Worm (Caenorhabditis elegans) whole organism, midembryonic: ENCODE data around the gene K09D9.14.

Experiments
- T22C8.4 ChIP-seq: fragments of 200-800 bp; sonication (Bioruptor generic); IDR thresholded peaks from 2 replicates; pipeline ENCODE4 v1.3.6; 2022; ENCODE audit warnings: missing genetic modification characterization, missing compliant biosample characterization
- cog-1 ChIP-seq: sonication (generic microtip); optimal IDR thresholded peaks from 2 replicates; lab custom pipeline; 2016; ENCODE audit warnings: missing genetic modification characterization, missing compliant biosample characterization
- flt-1 ChIP-seq: fragments of 200-800 bp; sonication (Bioruptor generic); IDR thresholded peaks from 2 replicates; pipeline ENCODE4 v1.3.6; 2022; ENCODE audit warnings: missing genetic modification characterization, missing compliant biosample characterization
- klf-2 ChIP-seq: fragments of 200-800 bp; sonication (Bioruptor generic); conservative IDR thresholded peaks from 2 replicates; pipeline ENCODE4 v1.3.6; 2022; ENCODE audit warnings: missing genetic modification reagents, missing genetic modification characterization, missing compliant biosample characterization
- med-1 ChIP-seq: sonication (generic microtip); optimal IDR thresholded peaks from 2 replicates; lab custom pipeline; 2017; ENCODE audit warnings: missing genetic modification characterization, mild to moderate bottlenecking, missing compliant biosample characterization, antibody characterized with exemption, missing genetic modification reagents; ENCODE audit not compliant: insufficient read depth
- ref-1 ChIP-seq: fragments of 200-800 bp; sonication (Bioruptor generic); conservative IDR thresholded peaks from 2 replicates; pipeline ENCODE4 v1.3.6; 2022; ENCODE audit warnings: missing genetic modification reagents, missing genetic modification characterization, missing compliant biosample characterization
- tab-1 ChIP-seq: fragments of 200-800 bp; sonication (Bioruptor generic); IDR thresholded peaks from 2 replicates; pipeline ENCODE4 v1.3.6; 2022; ENCODE audit warnings: missing genetic modification characterization, missing compliant biosample characterization
- ztf-29 ChIP-seq: fragments of 200-800 bp; sonication (Bioruptor generic); IDR thresholded peaks from 2 replicates; pipeline ENCODE4 v1.3.6; 2022; ENCODE audit warnings: missing genetic modification reagents, missing genetic modification characterization, missing compliant biosample characterization

- TF ChIP-seq tab-1 (GFP tag; lab: Robert Waterston, UW) (no peak), med-1 (no peak), T22C8.4 (GFP tag; lab: Robert Waterston, UW) (no peak), ref-1 (GFP tag; lab: Robert Waterston, UW) (no peak), klf-2 (no peak), ztf-29 (no peak), cog-1 (tag; lab: Kevin White, UChicago) (no peak), flt-1 (GFP tag; lab: Robert Waterston, UW) (no peak)
These were observed 34.5 kb upstream of the K09D9.14 start for ce11 chrV:4056203-4056602.
